Worm (Caenorhabditis elegans): ENCODE measurements around the gene ugt-56.

Gene ugt-56

DNA sequence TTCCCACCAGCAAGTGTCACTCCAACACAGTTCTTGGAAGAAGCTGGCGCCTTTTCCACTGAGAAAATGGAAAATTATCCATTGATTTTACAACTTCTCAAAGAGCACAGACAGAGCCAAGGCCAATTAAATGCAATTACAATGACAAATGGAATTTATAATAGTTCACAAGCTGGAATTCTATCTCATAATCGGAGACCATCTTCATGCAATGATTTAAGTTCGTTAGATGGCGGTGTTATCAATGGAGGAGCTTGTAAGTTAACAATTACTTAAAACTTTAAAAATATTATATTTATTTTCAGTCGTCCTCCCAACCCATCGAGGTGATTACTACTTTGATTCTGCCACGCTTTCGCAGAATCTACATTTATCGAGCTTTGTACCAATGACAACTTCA lies 46.9 kb downstream of the ugt-56 start:
- TF ChIP-seq ceh-39 (tag; optimal IDR thresholded peaks at IDR 0.05) (no peak), zip-8 (tag; optimal IDR thresholded peaks at IDR 0.05) (no peak), blmp-1 (tag; optimal IDR thresholded peaks at IDR 0.05) (no peak), cnd-1 (tag; optimal IDR thresholded peaks at IDR 0.05) (no peak), unc-62 (GFP tag; optimal IDR thresholded peaks at IDR 0.05) (no peak), nhr-28 (tag; optimal IDR thresholded peaks at IDR 0.05) (no peak), elt-1 (tag; optimal IDR thresholded peaks at IDR 0.05; ENCODE audit: borderline replicate concordance, insufficient read depth) (no peak), mab-5 (tag; optimal IDR thresholded peaks at IDR 0.05) (no peak), nhr-76 (tag; optimal IDR thresholded peaks at IDR 0.05) (no peak), sem-2 (GFP tag; optimal IDR thresholded peaks at IDR 0.05) (no peak), unc-39 (tag; optimal IDR thresholded peaks at IDR 0.05) (no peak), hlh-1 (tag; optimal IDR thresholded peaks at IDR 0.05) (no peak), mep-1 (tag; optimal IDR thresholded peaks at IDR 0.05) (no peak), elt-3 (tag; optimal IDR thresholded peaks at IDR 0.05) (no peak), ces-1 (GFP tag; optimal IDR thresholded peaks at IDR 0.05) (no peak), lsy-2 (tag; optimal IDR thresholded peaks at IDR 0.05) (no peak), nhr-237 (tag; optimal IDR thresholded peaks at IDR 0.05) (no peak)

DNA sequence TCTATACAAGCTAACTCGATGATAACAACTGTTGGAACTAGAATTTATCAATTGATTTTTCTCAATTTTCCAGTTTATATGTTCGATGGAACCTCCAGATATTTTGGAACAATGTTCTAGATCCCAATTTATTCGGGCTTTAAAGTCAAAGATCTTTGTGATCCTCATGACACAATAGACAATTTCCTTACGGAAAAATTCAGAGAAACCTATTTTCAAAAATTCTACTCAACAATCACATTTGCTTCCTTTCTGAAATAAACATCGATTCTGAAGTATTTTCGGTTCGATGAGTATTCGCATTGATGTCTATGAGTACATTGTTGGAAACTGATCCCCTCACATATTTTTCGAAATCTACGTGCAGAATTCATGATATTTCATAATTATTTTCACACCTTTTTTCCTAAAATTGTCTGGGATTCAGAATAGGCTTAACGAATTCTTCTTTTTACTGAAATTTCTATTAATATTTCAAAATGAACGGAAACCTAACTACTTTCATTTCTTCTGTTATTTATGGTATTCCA lies 48.3 kb downstream of the ugt-56 start, which contains the start of gene srg-45:
Gene srg-45 (plus strand): TSS at position 480 of the 530 bp plus-strand sequence.
- TF ChIP-seq unc-120 (tag; optimal IDR thresholded peaks at IDR 0.05; ENCODE audit: poor library complexity, severe bottlenecking) = no peak
- no peak for TF ChIP-seq lin-13 (tag; optimal IDR thresholded peaks at IDR 0.05)
- TF ChIP-seq hlh-1 (tag; optimal IDR thresholded peaks at IDR 0.05) = no peak
- no peak for TF ChIP-seq mab-5 (tag; optimal IDR thresholded peaks at IDR 0.05)

DNA sequence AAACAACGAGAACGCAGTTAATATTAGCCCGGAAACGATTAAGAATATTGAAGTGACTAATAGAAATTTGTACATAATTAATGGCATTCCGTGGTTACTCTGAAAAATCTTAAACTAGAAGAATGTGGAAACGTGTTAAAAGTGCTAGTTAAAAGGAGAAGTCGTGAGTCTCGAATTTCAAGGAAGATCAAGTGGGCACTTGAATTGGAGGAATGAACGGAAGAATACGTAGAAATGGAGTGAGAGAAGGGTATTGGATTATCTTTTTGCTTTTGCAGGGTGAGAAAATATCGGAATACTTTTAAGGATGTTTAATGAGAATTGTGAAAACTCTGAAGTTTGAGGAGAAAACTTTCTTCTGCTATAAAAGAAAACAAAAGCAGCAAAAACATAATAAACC lies 51.5 kb downstream of the ugt-56 start, which contains the start of gene hpo-30:
Gene hpo-30 (minus strand): TSS at position 101 of the 400 bp plus-strand sequence.
- no peak for TF ChIP-seq nhr-12 (tag; optimal IDR thresholded peaks at IDR 0.05)
- TF ChIP-seq mab-5 (tag; optimal IDR thresholded peaks at IDR 0.05) = no peak
- TF ChIP-seq bed-3 (GFP tag; optimal IDR thresholded peaks at IDR 0.05) = no peak
- TF ChIP-seq ham-2 (GFP tag; optimal IDR thresholded peaks at IDR 0.05) = no peak
- no peak for TF ChIP-seq drap-1 (GFP tag; optimal IDR thresholded peaks at IDR 0.05)
- no peak for TF ChIP-seq mep-1 (tag; optimal IDR thresholded peaks at IDR 0.05)
- TF ChIP-seq sem-2 (GFP tag; optimal IDR thresholded peaks at IDR 0.05) = no peak
- no peak for TF ChIP-seq ces-1 (GFP tag; optimal IDR thresholded peaks at IDR 0.05)
- TF ChIP-seq zip-8 (tag; optimal IDR thresholded peaks at IDR 0.05) = no peak
- no peak for TF ChIP-seq snpc-4 (tag; optimal IDR thresholded peaks at IDR 0.05)
- TF ChIP-seq flh-1 (GFP tag; optimal IDR thresholded peaks at IDR 0.05) = no peak
- no peak for TF ChIP-seq lin-13 (tag; optimal IDR thresholded peaks at IDR 0.05)

Measured in whole organism, mixed stage, embryonic.